Worm (Caenorhabditis elegans) whole organism, young adult: ENCODE data around the gene K05F1.6.
A peak's percentile ranks its signal among the peaks of the same experiment; 100 is the strongest.

Experiments used
- C17E4.6 ChIP-seq: fragments of 200-800 bp; sonication (Bioruptor generic); IDR thresholded peaks from 2 replicates; pipeline ENCODE4 v1.3.6; 2022; ENCODE audit warnings: missing genetic modification reagents, missing genetic modification characterization, missing compliant biosample characterization
- F52B5.7 ChIP-seq: sonication (generic microtip); optimal IDR thresholded peaks from 2 replicates; lab custom pipeline; 2016; ENCODE audit warnings: mild to moderate bottlenecking, missing genetic modification characterization, missing compliant biosample characterization
- Y53G8AR.9 ChIP-seq: fragments of 200-800 bp; sonication (Bioruptor generic); conservative IDR thresholded peaks from 2 replicates; pipeline ENCODE4 v1.3.6; 2022; ENCODE audit warnings: missing genetic modification reagents, missing genetic modification characterization, missing compliant biosample characterization
- attf-5 ChIP-seq: fragments of 200-800 bp; sonication (Bioruptor generic); optimal IDR thresholded peaks from 2 replicates; lab custom pipeline; 2018; ENCODE audit warnings: mild to moderate bottlenecking, missing genetic modification characterization, missing compliant biosample characterization
- dox-1 ChIP-seq: fragments of 200-800 bp; sonication (Bioruptor generic); IDR thresholded peaks from 2 replicates; pipeline ENCODE4 v1.3.6; 2022; ENCODE audit warnings: missing genetic modification reagents, missing genetic modification characterization, missing compliant biosample characterization
- efl-1 ChIP-seq: fragments of 150-350 bp; optimal IDR thresholded peaks from 2 replicates; lab custom pipeline; 2014; ENCODE audit warnings: missing biosample characterization, missing genetic modification reagents, missing genetic modification characterization
- egl-18 ChIP-seq: fragments of 200-800 bp; sonication (Bioruptor generic); IDR thresholded peaks from 2 replicates; pipeline ENCODE4 v1.3.6; 2022; ENCODE audit warnings: missing genetic modification reagents, missing genetic modification characterization, missing compliant biosample characterization
- egrh-3 ChIP-seq: fragments of 200-800 bp; sonication (Bioruptor generic); IDR thresholded peaks from 2 replicates; pipeline ENCODE4 v1.3.6; 2022; ENCODE audit warnings: missing genetic modification reagents, missing genetic modification characterization, missing compliant biosample characterization
- hmg-1.2 ChIP-seq: fragments of 200-800 bp; sonication (Bioruptor generic); IDR thresholded peaks from 2 replicates; pipeline ENCODE4 v1.3.6; 2022; ENCODE audit warnings: missing genetic modification reagents, missing genetic modification characterization, missing compliant biosample characterization
- hsf-1 ChIP-seq: fragments of 200-800 bp; sonication (Bioruptor generic); IDR thresholded peaks from 2 replicates; pipeline ENCODE4 v1.3.6; 2022; ENCODE audit warnings: missing genetic modification reagents, missing genetic modification characterization, missing compliant biosample characterization
- lag-1 ChIP-seq: fragments of 200-800 bp; sonication (Bioruptor generic); IDR thresholded peaks from 2 replicates; pipeline ENCODE4 v1.3.6; 2022; ENCODE audit warnings: missing genetic modification reagents, missing genetic modification characterization, missing compliant biosample characterization
- let-607 ChIP-seq, 2 experiments: fragments of 200-800 bp in 1 of 2; sonication (Bioruptor generic) in 1 of 2; sonication (generic microtip) in 1 of 2; optimal IDR thresholded peaks; 2 replicates each; lab custom pipeline; 2016 to 2018; ENCODE audit warnings: mild to moderate bottlenecking in 2 of 2, missing compliant biosample characterization in 2 of 2, missing genetic modification characterization in 2 of 2, moderate library complexity in 2 of 2, missing genotype in 1 of 2
- mxl-1 ChIP-seq: sonication (generic microtip); optimal IDR thresholded peaks from 2 replicates; lab custom pipeline; 2016; ENCODE audit warnings: missing genetic modification characterization, missing compliant biosample characterization
- nfyb-1 ChIP-seq: fragments of 200-800 bp; sonication (Bioruptor generic); IDR thresholded peaks from 2 replicates; pipeline ENCODE4 v1.3.6; 2022; ENCODE audit warnings: missing genetic modification reagents, missing genetic modification characterization, missing compliant biosample characterization
- nhr-27 ChIP-seq: fragments of 200-800 bp; sonication (Bioruptor generic); optimal IDR thresholded peaks from 2 replicates; lab custom pipeline; 2018; ENCODE audit warnings: mild to moderate bottlenecking, missing genetic modification characterization, moderate library complexity, missing compliant biosample characterization
- nhr-80 ChIP-seq: sonication (generic microtip); optimal IDR thresholded peaks from 2 replicates; lab custom pipeline; 2016; ENCODE audit warnings: missing genetic modification characterization, missing compliant biosample characterization
- rec-8 ChIP-seq, 2 experiments: sonication (generic microtip); optimal IDR thresholded peaks; 2 replicates each; lab custom pipeline; 2016; ENCODE audit warnings: mild to moderate bottlenecking in 2 of 2, missing genetic modification characterization in 2 of 2, missing genetic modification reagents in 2 of 2, missing genotype in 2 of 2, missing biosample characterization in 1 of 2, missing compliant biosample characterization in 1 of 2, moderate library complexity in 1 of 2
- repo-1 ChIP-seq: sonication (generic microtip); optimal IDR thresholded peaks from 2 replicates; lab custom pipeline; 2017; ENCODE audit warnings: mild to moderate bottlenecking, missing genetic modification characterization, missing compliant biosample characterization
- rpc-1 ChIP-seq, 2 experiments: fragments of 150-350 bp in 1 of 2; sonication (generic microtip) in 1 of 2; optimal IDR thresholded peaks; 2 replicates each; lab custom pipeline; 2014 to 2018; ENCODE audit warnings: missing biosample characterization in 1 of 2, missing genetic modification characterization in 1 of 2, missing genetic modification reagents in 1 of 2, missing genotype in 1 of 2
- sea-2 ChIP-seq: fragments of 200-800 bp; sonication (Bioruptor generic); IDR thresholded peaks from 2 replicates; pipeline ENCODE4 v1.3.6; 2022; ENCODE audit warnings: missing genetic modification characterization, missing compliant biosample characterization
- snpc-1.3 ChIP-seq: sonication (generic microtip); optimal IDR thresholded peaks from 2 replicates; lab custom pipeline; 2017; ENCODE audit warnings: missing genetic modification characterization, mild to moderate bottlenecking, missing compliant biosample characterization, antibody characterized with exemption, moderate library complexity, missing genotype, missing genetic modification reagents; ENCODE audit not compliant: insufficient read depth
- snpc-4 ChIP-seq, 5 experiments: fragments of 150-350 bp in 1 of 5; sonication (generic microtip) in 4 of 5; optimal IDR thresholded peaks; 2 replicates each; lab custom pipeline; 2014 to 2018; ENCODE audit warnings: missing genetic modification characterization in 5 of 5, missing biosample characterization in 3 of 5, antibody characterized with exemption in 2 of 5, mild to moderate bottlenecking in 2 of 5, missing compliant biosample characterization in 2 of 5, missing genotype in 2 of 5, moderate library complexity in 2 of 5, missing genetic modification reagents in 1 of 5
- unc-62 ChIP-seq: fragments of 150-350 bp; optimal IDR thresholded peaks from 2 replicates; lab custom pipeline; 2014; ENCODE audit warnings: missing biosample characterization, missing genetic modification reagents, missing genetic modification characterization
- zfh-2 ChIP-seq: fragments of 200-800 bp; sonication (Bioruptor generic); conservative IDR thresholded peaks from 2 replicates; pipeline ENCODE4 v1.3.6; 2022; ENCODE audit warnings: missing genetic modification reagents, missing genetic modification characterization, missing compliant biosample characterization
- zim-3 ChIP-seq: sonication (generic microtip); optimal IDR thresholded peaks from 2 replicates; lab custom pipeline; 2017; ENCODE audit warnings: mild to moderate bottlenecking, missing genetic modification characterization, moderate library complexity, missing compliant biosample characterization
- ztf-25 ChIP-seq: fragments of 200-800 bp; sonication (Bioruptor generic); IDR thresholded peaks from 2 replicates; pipeline ENCODE4 v1.3.6; 2022; ENCODE audit warnings: missing genetic modification reagents, missing genetic modification characterization, missing compliant biosample characterization

Gene K05F1.6

ce11 chrII:5820282-5820762, 38.0 kb downstream of the K05F1.6 start, which contains the start of gene ehs-1:
Gene ehs-1, plus strand, starts transcription at chrII:5820712.
- TF ChIP-seq egrh-3 (GFP tag; lab: Robert Waterston, UW) = no peak
- 0 out of 2 replicates have a peak, but pooled peaks have one; percentile 8 for TF ChIP-seq nfyb-1 (GFP tag; lab: Robert Waterston, UW)
- no peak for TF ChIP-seq snpc-1.3 (tag; lab: Kevin White, UChicago)
- no peak for TF ChIP-seq C17E4.6 (GFP tag; lab: Robert Waterston, UW)
- no peak for TF ChIP-seq egl-18 (GFP tag; lab: Robert Waterston, UW)
- no peak for TF ChIP-seq nhr-80 (tag; lab: Kevin White, UChicago)
- no peak for TF ChIP-seq sea-2 (GFP tag; lab: Robert Waterston, UW)
- TF ChIP-seq lag-1 (GFP tag; lab: Robert Waterston, UW) = no peak
- no peak for TF ChIP-seq ztf-25
- 0 out of 2 replicates have a peak, but pooled peaks have one; percentile 4 for TF ChIP-seq hmg-1.2 (GFP tag; lab: Robert Waterston, UW)
- TF ChIP-seq unc-62 (GFP tag; lab: Kevin White, UChicago) = no peak
- no peak for TF ChIP-seq attf-5
- no peak for TF ChIP-seq zim-3 (tag; lab: Kevin White, UChicago)
- TF ChIP-seq dox-1 (GFP tag; lab: Robert Waterston, UW) = no peak
- no peak for TF ChIP-seq mxl-1 (tag; lab: Kevin White, UChicago)
- no peak for TF ChIP-seq let-607 (tag; optimal IDR thresholded peaks at IDR 0.05; lab: Kevin White, UChicago)
- TF ChIP-seq snpc-4 (GFP tag; optimal IDR thresholded peaks at IDR 0.05; lab: Kevin White, UChicago) = no peak
- no peak for TF ChIP-seq snpc-4 (tag; optimal IDR thresholded peaks at IDR 0.05; lab: Kevin White, UChicago)

- TF ChIP-seq dox-1 (GFP tag; lab: Robert Waterston, UW) (no peak), let-607 (tag; optimal IDR thresholded peaks at IDR 0.05; lab: Kevin White, UChicago) (no peak), rpc-1 (optimal IDR thresholded peaks at IDR 0.05; lab: Kevin White, UChicago) (no peak), rpc-1 (tag; optimal IDR thresholded peaks at IDR 0.05; lab: Kevin White, UChicago) (no peak)
Measured at ce11 chrII:5827364-5827763, 45.0 kb downstream of the K05F1.6 start, which contains the start of gene tbc-2. Gene tbc-2, minus strand, starts transcription at chrII:5827443.

- TF ChIP-seq F52B5.7 (tag; lab: Kevin White, UChicago) (no peak), efl-1 (no peak), hsf-1 (no peak), zim-3 (tag; lab: Kevin White, UChicago) (no peak)
- TF ChIP-seq, all 124 proteins: peak for 0
Measured at ce11 chrII:5828486-5828885, 46.2 kb downstream of the K05F1.6 start, which contains the start of gene ZK1248.11. Gene ZK1248.11, minus strand, starts transcription at chrII:5828586.

ce11 chrII:5829940-5830424, 47.7 kb downstream of the K05F1.6 start, which contains the start of gene col-74:
Gene col-74, plus strand, starts transcription at chrII:5830374.
- TF ChIP-seq nhr-80 (tag; lab: Kevin White, UChicago) (peak; percentile 52), dox-1 (GFP tag; lab: Robert Waterston, UW) (peak; percentile 23; the same call in 1 of the 2 replicates), rec-8 (tag; optimal IDR thresholded peaks at IDR 0.05; lab: Kevin White, UChicago) (no peak), nfyb-1 (GFP tag; lab: Robert Waterston, UW) (0 out of 2 replicates have a peak, but pooled peaks have one; percentile 23), repo-1 (tag; lab: Kevin White, UChicago) (no peak), Y53G8AR.9 (GFP tag; lab: Robert Waterston, UW) (0 out of 2 replicates have a peak, but pooled peaks have one; percentile 8)

DNA sequence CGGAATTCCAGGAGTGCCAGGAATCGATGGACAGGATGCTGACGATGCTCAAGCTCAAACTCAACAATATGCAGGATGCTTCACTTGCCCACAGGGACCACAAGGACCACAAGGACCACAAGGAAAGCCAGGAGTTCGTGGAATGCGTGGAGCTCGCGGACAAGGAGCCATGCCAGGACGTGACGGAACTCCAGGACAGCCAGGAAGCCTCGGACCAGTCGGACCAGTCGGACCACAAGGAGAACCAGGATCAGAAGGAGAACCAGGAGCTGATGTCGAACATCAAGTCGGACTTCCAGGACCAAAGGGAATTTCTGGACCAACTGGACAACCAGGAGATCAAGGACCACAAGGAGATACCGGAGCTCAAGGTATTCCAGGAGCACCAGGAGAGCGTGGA, 49.1 kb downstream of the K05F1.6 start:
- TF ChIP-seq egrh-3 (GFP tag; lab: Robert Waterston, UW) = peak; percentile 57; the same call in 1 of the 2 replicates
- TF ChIP-seq nhr-27 = no peak
- TF ChIP-seq zfh-2 = peak; percentile 82
